Comparison of ENCODE assay signal across 5 fruit fly cellular contexts in the genomic region with DNA sequence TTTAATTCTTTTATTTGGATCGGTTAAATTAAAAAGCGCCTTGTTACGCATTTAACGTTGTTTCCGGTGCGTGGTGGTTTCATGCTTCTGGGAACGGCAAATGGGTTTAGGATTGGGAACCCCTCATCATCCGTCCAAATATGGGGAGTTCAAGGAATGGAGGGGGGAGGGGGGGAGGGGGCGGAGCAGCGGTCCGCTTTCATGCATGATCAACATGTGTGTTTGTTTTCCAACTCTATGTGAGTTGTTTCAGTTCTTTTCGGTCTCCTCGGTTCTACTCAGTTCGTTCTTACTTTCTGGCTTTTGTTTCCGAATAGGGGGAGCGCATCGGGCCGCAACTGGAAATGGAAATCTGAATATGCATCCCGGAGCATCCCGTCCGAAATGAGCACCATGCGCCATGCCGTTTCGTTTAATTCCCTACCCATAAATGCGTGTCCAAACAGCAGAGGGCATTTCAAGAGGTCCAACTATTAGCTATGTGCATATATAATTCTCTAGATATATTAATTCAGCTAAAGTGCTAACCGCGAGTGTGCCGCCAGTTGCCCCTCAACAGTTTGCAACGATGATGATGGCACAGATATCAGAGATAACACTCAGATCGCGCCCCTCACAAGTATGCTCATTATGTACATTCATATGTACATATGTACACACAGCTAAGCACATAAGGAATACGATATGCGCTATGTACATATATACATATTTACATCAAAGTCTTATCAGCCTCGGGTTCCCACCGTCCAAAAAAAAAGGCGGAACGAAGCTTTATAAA.
TF ChIP-seq lines count a peak whose summit lies in the region.

No protein-coding gene starts in this region.

- peak; percentile 57 for TF ChIP-seq CTCF in whole organism, embryonic (GFP tag; optimal IDR thresholded peaks at IDR 0.05; lab: Kevin White, UChicago)

TF ChIP-seq in whole organism, adult, 20 proteins besides CTCF, POLR2A, EP300 and RAD21 (continues in another document):
- peak; percentile 98 for TF ChIP-seq ovo (GFP tag; optimal IDR thresholded peaks at IDR 0.05; lab: Kevin White, UChicago)
- TF ChIP-seq kay (GFP tag; lab: Kevin White, UChicago; ENCODE audit: borderline replicate concordance) = no peak
- TF ChIP-seq Mnt (GFP tag; optimal IDR thresholded peaks at IDR 0.05; lab: Kevin White, UChicago) = peak; percentile 53
- TF ChIP-seq CG12768 (GFP tag; optimal IDR thresholded peaks at IDR 0.05; lab: Kevin White, UChicago) = peak; percentile 12
- peak; percentile 67 for TF ChIP-seq CG14711 (tag; optimal IDR thresholded peaks at IDR 0.05; lab: Kevin White, UChicago)
- TF ChIP-seq cic (GFP tag; optimal IDR thresholded peaks at IDR 0.05; lab: Kevin White, UChicago) = no peak
- TF ChIP-seq CG7045 (GFP tag; optimal IDR thresholded peaks at IDR 0.05; lab: Kevin White, UChicago) = peak; percentile 4
- peak; percentile 76 for TF ChIP-seq CG1620 (GFP tag; optimal IDR thresholded peaks at IDR 0.05; lab: Kevin White, UChicago)
- peak; percentile 22 for TF ChIP-seq toe (GFP tag; optimal IDR thresholded peaks at IDR 0.05; lab: Kevin White, UChicago)
- TF ChIP-seq CG33017 (tag; optimal IDR thresholded peaks at IDR 0.05; lab: Kevin White, UChicago) = no peak
- peak; percentile 52 for TF ChIP-seq CG11617 (GFP tag; optimal IDR thresholded peaks at IDR 0.05; lab: Kevin White, UChicago)
- TF ChIP-seq pad (GFP tag; optimal IDR thresholded peaks at IDR 0.05; lab: Kevin White, UChicago) = peak; percentile 64
- peak; percentile 85 for TF ChIP-seq CG7101 (tag; optimal IDR thresholded peaks at IDR 0.05; lab: Kevin White, UChicago)
- TF ChIP-seq cnc (optimal IDR thresholded peaks at IDR 0.05; lab: Kevin White, UChicago) = no peak
- TF ChIP-seq Hr96 (GFP tag; optimal IDR thresholded peaks at IDR 0.05; lab: Kevin White, UChicago) = peak; percentile 67
- TF ChIP-seq bab1 (GFP tag; optimal IDR thresholded peaks at IDR 0.05; lab: Kevin White, UChicago) = no peak

TF ChIP-seq in whole organism, embryonic, 481 proteins besides CTCF, POLR2A, EP300 and RAD21 (continues in another document):
- peak; percentile 66; the same call in 1 of the 2 replicates for TF ChIP-seq GATAe (GFP tag; conservative IDR thresholded peaks at IDR 0.05; lab: Robert Waterston, UW)
- TF ChIP-seq chn (GFP tag; optimal IDR thresholded peaks at IDR 0.05; lab: Kevin White, UChicago) = peak; percentile 71
- no peak for TF ChIP-seq knrl (GFP tag; IDR thresholded peaks at IDR 0.05; lab: Robert Waterston, UW; ENCODE audit: partially characterized antibody)
- peak; percentile 88 for TF ChIP-seq btn (GFP tag; optimal IDR thresholded peaks at IDR 0.05; lab: Kevin White, UChicago)
- peak; percentile 93 for TF ChIP-seq sim (GFP tag; IDR thresholded peaks at IDR 0.05; lab: Robert Waterston, UW)
- no peak for TF ChIP-seq bbx (GFP tag; IDR thresholded peaks at IDR 0.05; lab: Robert Waterston, UW; ENCODE audit: partially characterized antibody)
- peak; percentile 96 for TF ChIP-seq CG2202 (tag; optimal IDR thresholded peaks at IDR 0.05; lab: Kevin White, UChicago)
- TF ChIP-seq CG15011 (GFP tag; optimal IDR thresholded peaks at IDR 0.05; lab: Kevin White, UChicago) = peak; percentile 95
- TF ChIP-seq H2.0 (GFP tag; IDR thresholded peaks at IDR 0.05; lab: Robert Waterston, UW) = peak; percentile 67
- TF ChIP-seq CG3281 (GFP tag; optimal IDR thresholded peaks at IDR 0.05; lab: Kevin White, UChicago) = peak; percentile 91
- peak; percentile 41 for TF ChIP-seq CG18011 (GFP tag; optimal IDR thresholded peaks at IDR 0.05; lab: Kevin White, UChicago)
- TF ChIP-seq sisA (GFP tag; IDR thresholded peaks at IDR 0.05; lab: Robert Waterston, UW) = no peak
- TF ChIP-seq ranshi (GFP tag; IDR thresholded peaks at IDR 0.05; lab: Robert Waterston, UW) = peak; percentile 90
- TF ChIP-seq CG17829 (tag; optimal IDR thresholded peaks at IDR 0.05; lab: Kevin White, UChicago) = peak; percentile 74
- no peak for TF ChIP-seq cg (GFP tag; optimal IDR thresholded peaks at IDR 0.05; lab: Kevin White, UChicago)
- TF ChIP-seq dysf (GFP tag; IDR thresholded peaks at IDR 0.05; lab: Robert Waterston, UW) = peak; percentile 83; the same call in 2 of the 3 replicates

TF ChIP-seq in whole organism, prepupa, 60 proteins besides CTCF, POLR2A, EP300 and RAD21 (continues in another document):
- TF ChIP-seq CG6276 (GFP tag; optimal IDR thresholded peaks at IDR 0.05; lab: Kevin White, UChicago) = no peak
- TF ChIP-seq CG8119 (GFP tag; IDR thresholded peaks at IDR 0.05; lab: Robert Waterston, UW) = no peak
- no peak for TF ChIP-seq fd59A (GFP tag; optimal IDR thresholded peaks at IDR 0.05; lab: Kevin White, UChicago)
- peak; percentile 13 for TF ChIP-seq lz (GFP tag; optimal IDR thresholded peaks at IDR 0.05; lab: Kevin White, UChicago)
- TF ChIP-seq spab (GFP tag; optimal IDR thresholded peaks at IDR 0.05; lab: Kevin White, UChicago) = no peak
- no peak for TF ChIP-seq acj6 (GFP tag; optimal IDR thresholded peaks at IDR 0.05; lab: Kevin White, UChicago)
- peak; percentile 1 for TF ChIP-seq Ets96B (tag; optimal IDR thresholded peaks at IDR 0.05; lab: Kevin White, UChicago)
- peak; percentile 35 for TF ChIP-seq Smox (GFP tag; optimal IDR thresholded peaks at IDR 0.05; lab: Kevin White, UChicago)
- peak; percentile 15 for TF ChIP-seq dsx (GFP tag; optimal IDR thresholded peaks at IDR 0.05; lab: Kevin White, UChicago; ENCODE audit: poor library complexity, severe bottlenecking)
- peak; percentile 8 for TF ChIP-seq Sox14 (GFP tag; optimal IDR thresholded peaks at IDR 0.05; lab: Kevin White, UChicago)
- no peak for TF ChIP-seq salr (GFP tag; optimal IDR thresholded peaks at IDR 0.05; lab: Kevin White, UChicago)
- no peak for TF ChIP-seq CG11294 (GFP tag; IDR thresholded peaks at IDR 0.05; lab: Robert Waterston, UW)
- 0 out of 2 replicates have a peak, but pooled peaks have one; percentile 12 for TF ChIP-seq CG15336 (GFP tag; IDR thresholded peaks at IDR 0.05; lab: Robert Waterston, UW)
- TF ChIP-seq CG9139 (GFP tag; optimal IDR thresholded peaks at IDR 0.05; lab: Kevin White, UChicago) = no peak
- no peak for TF ChIP-seq CG32006 (GFP tag; optimal IDR thresholded peaks at IDR 0.05; lab: Kevin White, UChicago)
- TF ChIP-seq pdm3 (GFP tag; optimal IDR thresholded peaks at IDR 0.05; lab: Kevin White, UChicago) = peak; percentile 42
- peak; percentile 5 for TF ChIP-seq CG3919 (GFP tag; optimal IDR thresholded peaks at IDR 0.05; lab: Kevin White, UChicago)

TF ChIP-seq in whole organism, pupa, 21 proteins besides CTCF, POLR2A, EP300 and RAD21:
- TF ChIP-seq Snoo (tag; optimal IDR thresholded peaks at IDR 0.05; lab: Kevin White, UChicago) (peak; percentile 16), CG14655 (GFP tag; optimal IDR thresholded peaks at IDR 0.05; lab: Kevin White, UChicago) (no peak), CG9948 (tag; optimal IDR thresholded peaks at IDR 0.05; lab: Kevin White, UChicago) (no peak), Pif1A (GFP tag; optimal IDR thresholded peaks at IDR 0.05; lab: Kevin White, UChicago) (peak; percentile 36), fd96Ca (GFP tag; IDR thresholded peaks at IDR 0.05; lab: Robert Waterston, UW) (no peak), CG8159 (tag; optimal IDR thresholded peaks at IDR 0.05; lab: Kevin White, UChicago) (no peak), Ets98B (GFP tag; IDR thresholded peaks at IDR 0.05; lab: Robert Waterston, UW) (no peak), gl (tag; optimal IDR thresholded peaks at IDR 0.05; lab: Kevin White, UChicago) (peak; percentile 48), Pif1B (GFP tag; optimal IDR thresholded peaks at IDR 0.05; lab: Kevin White, UChicago) (peak; percentile 40), CG12605 (GFP tag; IDR thresholded peaks at IDR 0.05; lab: Robert Waterston, UW) (no peak), CG4496 (GFP tag; IDR thresholded peaks at IDR 0.05; lab: Robert Waterston, UW) (0 out of 3 replicates have a peak, but pooled peaks have one; percentile 28), CG34367 (tag; optimal IDR thresholded peaks at IDR 0.05; lab: Kevin White, UChicago) (no peak), rn (GFP tag; IDR thresholded peaks at IDR 0.05; lab: Robert Waterston, UW) (no peak), CG13204 (GFP tag; optimal IDR thresholded peaks at IDR 0.05; lab: Kevin White, UChicago) (peak; percentile 16), CG8301 (tag; optimal IDR thresholded peaks at IDR 0.05; lab: Kevin White, UChicago) (no peak), CG10348 (GFP tag; IDR thresholded peaks at IDR 0.05; lab: Robert Waterston, UW) (no peak), CG15710 (tag; optimal IDR thresholded peaks at IDR 0.05; lab: Kevin White, UChicago) (no peak)

TF ChIP-seq in whole organism, wandering third instar larva, 38 proteins besides CTCF, POLR2A, EP300 and RAD21 (continues in another document):
- TF ChIP-seq ey (GFP tag; optimal IDR thresholded peaks at IDR 0.05; lab: Kevin White, UChicago) (peak; percentile 11), GATAd (GFP tag; optimal IDR thresholded peaks at IDR 0.05; lab: Kevin White, UChicago) (peak; percentile 28), jim (GFP tag; optimal IDR thresholded peaks at IDR 0.05; lab: Kevin White, UChicago) (no peak), N (GFP tag; optimal IDR thresholded peaks at IDR 0.05; lab: Kevin White, UChicago) (no peak), Jra (GFP tag; optimal IDR thresholded peaks at IDR 0.05; lab: Kevin White, UChicago) (peak; percentile 60), fru (GFP tag; optimal IDR thresholded peaks at IDR 0.05; lab: Kevin White, UChicago) (peak; percentile 36), Dif (GFP tag; optimal IDR thresholded peaks at IDR 0.05; lab: Kevin White, UChicago; ENCODE audit: partially characterized antibody) (no peak), tai (GFP tag; optimal IDR thresholded peaks at IDR 0.05; lab: Kevin White, UChicago) (no peak), pan (optimal IDR thresholded peaks at IDR 0.05; lab: Kevin White, UChicago) (no peak), OdsH (GFP tag; optimal IDR thresholded peaks at IDR 0.05; lab: Kevin White, UChicago) (peak; percentile 57), Hnf4 (GFP tag; optimal IDR thresholded peaks at IDR 0.05; lab: Kevin White, UChicago) (peak; percentile 73), brk (GFP tag; optimal IDR thresholded peaks at IDR 0.05; lab: Kevin White, UChicago) (no peak), CrebA (GFP tag; optimal IDR thresholded peaks at IDR 0.05; lab: Kevin White, UChicago; ENCODE audit: borderline replicate concordance) (no peak), Vsx2 (GFP tag; optimal IDR thresholded peaks at IDR 0.05; lab: Kevin White, UChicago; ENCODE audit: partially characterized antibody) (no peak), CG9705 (GFP tag; optimal IDR thresholded peaks at IDR 0.05; lab: Kevin White, UChicago) (peak; percentile 48), rgr (GFP tag; optimal IDR thresholded peaks at IDR 0.05; lab: Kevin White, UChicago) (peak; percentile 52), Hr83 (GFP tag; optimal IDR thresholded peaks at IDR 0.05; lab: Kevin White, UChicago; ENCODE audit: poor library complexity, severe bottlenecking) (peak; percentile 70), Mio (GFP tag; optimal IDR thresholded peaks at IDR 0.05; lab: Kevin White, UChicago) (no peak), dsf (GFP tag; optimal IDR thresholded peaks at IDR 0.05; lab: Kevin White, UChicago; ENCODE audit: borderline replicate concordance) (peak; percentile 33), CG32264 (GFP tag; optimal IDR thresholded peaks at IDR 0.05; lab: Kevin White, UChicago) (no peak), HLH106 (tag; optimal IDR thresholded peaks at IDR 0.05; lab: Kevin White, UChicago) (peak; percentile 8), lola (GFP tag; optimal IDR thresholded peaks at IDR 0.05; lab: Kevin White, UChicago) (no peak)
